Worm (Caenorhabditis elegans) whole organism, L4 larva: ENCODE data around the gene lgc-8.

Experiments used
- D1046.2 ChIP-seq: fragments of 200-800 bp; sonication (Bioruptor generic); IDR thresholded peaks from 2 replicates; pipeline ENCODE4 v1.3.6; 2022; ENCODE audit warnings: missing genetic modification characterization, missing compliant biosample characterization
- F49E8.2 ChIP-seq: sonication (generic microtip); optimal IDR thresholded peaks from 2 replicates; lab custom pipeline; 2016; ENCODE audit warnings: missing compliant biosample characterization, mild to moderate bottlenecking, missing genetic modification characterization, borderline replicate concordance
- aly-2 ChIP-seq: sonication (generic microtip); optimal IDR thresholded peaks from 2 replicates; lab custom pipeline; 2018; ENCODE audit warnings: missing biosample characterization, missing genetic modification characterization
- ceh-28 ChIP-seq: fragments of 150-350 bp; optimal IDR thresholded peaks from 2 replicates; lab custom pipeline; 2014; ENCODE audit warnings: missing biosample characterization, missing genetic modification reagents, missing genetic modification characterization
- ceh-82 ChIP-seq: sonication (generic microtip); optimal IDR thresholded peaks from 2 replicates; lab custom pipeline; 2017; ENCODE audit warnings: missing biosample characterization, missing genetic modification characterization
- daf-12 ChIP-seq: fragments of 150-350 bp; optimal IDR thresholded peaks from 2 replicates; lab custom pipeline; 2014; ENCODE audit warnings: missing biosample characterization, missing genetic modification reagents, missing genetic modification characterization
- nhr-76 ChIP-seq: fragments of 150-350 bp; optimal IDR thresholded peaks from 2 replicates; lab custom pipeline; 2014; ENCODE audit warnings: missing biosample characterization, missing genetic modification characterization
- nhr-77 ChIP-seq: fragments of 150-350 bp; optimal IDR thresholded peaks from 2 replicates; lab custom pipeline; 2014; ENCODE audit warnings: missing biosample characterization, missing genetic modification characterization
- pha-4 ChIP-seq, 2 experiments: fragments of 150-350 bp in 1 of 2; fragments of 200-800 bp in 1 of 2; sonication (Bioruptor generic) in 1 of 2; IDR thresholded peaks in 1 of 2; optimal IDR thresholded peaks in 1 of 2; 2 replicates each; pipeline versions ENCODE4 v1.3.6 to Lab custom; 2014 to 2022; ENCODE audit warnings: missing genetic modification characterization in 2 of 2, missing genetic modification reagents in 2 of 2, missing biosample characterization in 1 of 2, missing compliant biosample characterization in 1 of 2
- snpc-4 ChIP-seq: fragments of 150-350 bp; optimal IDR thresholded peaks from 2 replicates; lab custom pipeline; 2014; ENCODE audit warnings: missing biosample characterization, missing genetic modification characterization
- unc-130 ChIP-seq: sonication (generic microtip); optimal IDR thresholded peaks from 2 replicates; lab custom pipeline; 2016; ENCODE audit warnings: missing genetic modification reagents, missing genetic modification characterization, missing compliant biosample characterization
- zag-1 ChIP-seq: fragments of 150-350 bp; optimal IDR thresholded peaks from 2 replicates; lab custom pipeline; 2014; ENCODE audit warnings: missing biosample characterization, missing genetic modification characterization
- zip-2 ChIP-seq: fragments of 150-350 bp; optimal IDR thresholded peaks from 2 replicates; lab custom pipeline; 2014; ENCODE audit warnings: missing biosample characterization, missing genetic modification characterization

DNA sequence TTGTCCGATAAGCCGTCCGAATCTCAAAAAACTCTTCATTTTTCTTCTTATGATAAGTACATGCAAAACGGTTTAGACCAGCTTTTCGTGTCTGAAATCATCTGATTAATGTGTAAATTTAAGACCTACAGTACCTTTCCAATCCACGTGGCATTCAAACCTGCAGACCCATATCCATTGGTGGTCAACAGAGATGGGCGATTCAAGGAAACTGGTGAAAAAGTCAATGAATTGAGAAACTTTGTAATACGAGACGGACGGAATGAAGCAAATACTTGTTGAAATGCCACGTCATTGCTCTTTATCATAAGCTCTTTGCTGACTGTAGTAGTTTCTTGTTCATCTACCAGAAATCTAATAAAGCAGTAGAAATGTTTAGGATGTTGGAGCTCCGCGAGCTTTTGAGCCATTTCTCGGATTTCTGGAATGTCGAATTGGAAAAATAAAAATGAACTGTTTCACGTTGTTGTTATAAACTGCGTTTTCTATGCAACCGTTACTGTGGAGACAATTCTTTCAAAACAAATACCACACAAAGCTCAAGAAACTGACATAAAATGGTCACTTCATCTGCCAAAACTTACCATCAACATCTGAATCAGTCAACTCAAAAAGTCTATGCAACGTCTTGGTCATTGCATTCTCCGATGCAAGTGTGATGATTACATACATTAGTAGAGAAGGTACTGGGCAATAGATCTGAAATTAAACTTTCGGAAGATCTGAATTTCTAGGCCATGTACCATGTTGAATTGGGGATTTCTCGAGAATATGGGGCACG, 48.5 kb downstream of the lgc-8 start:
- TF ChIP-seq unc-130 (no peak), zag-1 (tag; lab: Kevin White, UChicago) (no peak), ceh-82 (tag; lab: Kevin White, UChicago) (no peak), aly-2 (tag; lab: Kevin White, UChicago) (no peak), D1046.2 (GFP tag; lab: Robert Waterston, UW) (no peak), snpc-4 (tag; lab: Kevin White, UChicago) (no peak), nhr-77 (tag; lab: Kevin White, UChicago) (no peak), daf-12 (no peak), F49E8.2 (tag; lab: Kevin White, UChicago) (no peak), nhr-76 (tag; lab: Kevin White, UChicago) (no peak), zip-2 (tag; lab: Kevin White, UChicago) (no peak), pha-4 (GFP tag; IDR thresholded peaks at IDR 0.05; lab: Robert Waterston, UW) (no peak), pha-4 (tag; optimal IDR thresholded peaks at IDR 0.05; lab: Kevin White, UChicago) (no peak), ceh-28 (tag; lab: Kevin White, UChicago) (no peak)
